Worm (Caenorhabditis elegans): ENCODE measurements around the gene mog-5.
"Not testable (repeated sequence)": the region's sequence is repeated elsewhere in the genome, so short reads cannot be mapped to it uniquely, and the experiment has no call there.

ce11 chrII:5350357-5350756 is 49.0 kb upstream of the mog-5 start, which contains the start of gene F09E5.8:
- TF ChIP-seq snpc-4 (tag; optimal IDR thresholded peaks at IDR 0.05); lin-13 (tag; optimal IDR thresholded peaks at IDR 0.05); nhr-237 (tag; optimal IDR thresholded peaks at IDR 0.05); elt-3 (tag; optimal IDR thresholded peaks at IDR 0.05); pha-4 (tag; optimal IDR thresholded peaks at IDR 0.05); nhr-12 (tag; optimal IDR thresholded peaks at IDR 0.05); blmp-1 (tag; optimal IDR thresholded peaks at IDR 0.05); unc-39 (tag; optimal IDR thresholded peaks at IDR 0.05); unc-62 (GFP tag; optimal IDR thresholded peaks at IDR 0.05): not testable (repeated sequence)

All from whole organism, mixed stage, embryonic.